Worm (Caenorhabditis elegans) whole organism, L4 larva: Measurements from ENCODE around the gene pals-22.

Experiments
- D1046.2 ChIP-seq: fragments of 200-800 bp; sonication (Bioruptor generic); IDR thresholded peaks from 2 replicates; pipeline ENCODE4 v1.3.6; 2022; ENCODE audit warnings: missing genetic modification characterization, missing compliant biosample characterization
- F26F4.8 ChIP-seq: fragments of 200-800 bp; sonication (Bioruptor generic); conservative IDR thresholded peaks from 2 replicates; pipeline ENCODE4 v1.3.6; 2022; ENCODE audit warnings: missing genetic modification characterization, missing compliant biosample characterization
- F44E2.7 ChIP-seq: fragments of 200-800 bp; sonication (Bioruptor generic); IDR thresholded peaks from 2 replicates; pipeline ENCODE4 v2.1.2; 2022; ENCODE audit warnings: missing genetic modification characterization, missing compliant biosample characterization
- R02D3.7 ChIP-seq: fragments of 150-350 bp; sonication (generic microtip); optimal IDR thresholded peaks from 3 replicates; lab custom pipeline; 2014; ENCODE audit warnings: missing biosample characterization, missing genetic modification characterization
- Y105C5A.15 ChIP-seq: fragments of 200-800 bp; sonication (Bioruptor generic); IDR thresholded peaks from 2 replicates; pipeline ENCODE4 v1.3.6; 2022; ENCODE audit warnings: missing genetic modification characterization, missing compliant biosample characterization
- Y75B8A.6 ChIP-seq: fragments of 200-800 bp; sonication (Bioruptor generic); IDR thresholded peaks from 2 replicates; pipeline ENCODE4 v1.3.6; 2022; ENCODE audit warnings: missing genetic modification reagents, missing genetic modification characterization, missing compliant biosample characterization
- ZK337.2 ChIP-seq: fragments of 200-800 bp; sonication (Bioruptor generic); IDR thresholded peaks from 2 replicates; pipeline ENCODE4 v1.3.6; 2022; ENCODE audit warnings: missing genetic modification reagents, missing genetic modification characterization, missing compliant biosample characterization
- ama-1 ChIP-seq: fragments of 150-350 bp; optimal IDR thresholded peaks from 2 replicates; lab custom pipeline; 2014; ENCODE audit warnings: inconsistent platforms, mixed read lengths
- ceh-32 ChIP-seq: sonication (generic microtip); optimal IDR thresholded peaks from 2 replicates; lab custom pipeline; 2016; ENCODE audit warnings: mild to moderate bottlenecking, missing genetic modification characterization, missing compliant biosample characterization; ENCODE audit not compliant: poor library complexity
- ceh-44 ChIP-seq: fragments of 200-800 bp; sonication (Bioruptor generic); IDR thresholded peaks from 2 replicates; pipeline ENCODE4 v1.3.6; 2022; ENCODE audit warnings: missing genetic modification reagents, missing genetic modification characterization, missing compliant biosample characterization
- ceh-82 ChIP-seq: sonication (generic microtip); optimal IDR thresholded peaks from 2 replicates; lab custom pipeline; 2017; ENCODE audit warnings: missing biosample characterization, missing genetic modification characterization
- cey-2 ChIP-seq: sonication (generic microtip); optimal IDR thresholded peaks from 3 replicates; lab custom pipeline; 2017; ENCODE audit warnings: missing genetic modification characterization, mild to moderate bottlenecking, missing compliant biosample characterization, antibody characterized with exemption, borderline replicate concordance; ENCODE audit not compliant: insufficient read depth
- ctbp-1 ChIP-seq: fragments of 200-800 bp; sonication (Bioruptor generic); IDR thresholded peaks from 2 replicates; pipeline ENCODE4 v1.3.6; 2022; ENCODE audit warnings: missing genetic modification reagents, missing genetic modification characterization, missing compliant biosample characterization
- daf-16 ChIP-seq, 3 experiments: sonication (generic microtip); optimal IDR thresholded peaks; 2 replicates each; lab custom pipeline; 2016 to 2017; ENCODE audit warnings: missing genetic modification characterization in 3 of 3, missing genetic modification reagents in 3 of 3, mild to moderate bottlenecking in 2 of 3, missing compliant biosample characterization in 2 of 3, missing biosample characterization in 1 of 3, moderate library complexity in 1 of 3
- dmd-8 ChIP-seq: fragments of 200-800 bp; sonication (Bioruptor generic); IDR thresholded peaks from 2 replicates; pipeline ENCODE4 v1.3.6; 2022; ENCODE audit warnings: missing genetic modification characterization, missing compliant biosample characterization
- dmd-9 ChIP-seq: fragments of 200-800 bp; sonication (Bioruptor generic); IDR thresholded peaks from 2 replicates; pipeline ENCODE4 v1.3.6; 2022; ENCODE audit warnings: missing genetic modification reagents, missing genetic modification characterization, missing compliant biosample characterization
- dve-1 ChIP-seq: sonication (generic microtip); optimal IDR thresholded peaks from 2 replicates; lab custom pipeline; 2017; ENCODE audit warnings: antibody characterized with exemption, mild to moderate bottlenecking, missing genetic modification characterization, missing compliant biosample characterization; ENCODE audit not compliant: insufficient read depth
- fkh-10 ChIP-seq: fragments of 150-350 bp; optimal IDR thresholded peaks from 2 replicates; lab custom pipeline; 2014; ENCODE audit warnings: missing biosample characterization, missing genetic modification reagents, missing genetic modification characterization
- hlh-30 ChIP-seq: sonication (generic microtip); optimal IDR thresholded peaks from 2 replicates; lab custom pipeline; 2017; ENCODE audit warnings: antibody characterized with exemption, mild to moderate bottlenecking, missing genetic modification characterization, missing compliant biosample characterization; ENCODE audit not compliant: insufficient read depth
- hmg-1.1 ChIP-seq: fragments of 200-800 bp; sonication (Bioruptor generic); IDR thresholded peaks from 2 replicates; pipeline ENCODE4 v1.3.6; 2022; ENCODE audit warnings: missing genetic modification reagents, missing genetic modification characterization, missing compliant biosample characterization
- lin-13 ChIP-seq: fragments of 150-350 bp; optimal IDR thresholded peaks from 2 replicates; lab custom pipeline; 2014; ENCODE audit warnings: missing biosample characterization, missing genetic modification reagents, missing genetic modification characterization
- lin-39 ChIP-seq: fragments of 150-350 bp; optimal IDR thresholded peaks from 2 replicates; lab custom pipeline; 2014; ENCODE audit warnings: missing biosample characterization, missing genetic modification reagents, missing genetic modification characterization
- lir-3 ChIP-seq: sonication (generic microtip); optimal IDR thresholded peaks from 2 replicates; lab custom pipeline; 2016; ENCODE audit warnings: mild to moderate bottlenecking, missing genetic modification characterization, missing compliant biosample characterization
- lsy-2 ChIP-seq, 2 experiments: fragments of 150-350 bp in 1 of 2; sonication (generic microtip) in 1 of 2; optimal IDR thresholded peaks; 2 replicates each; lab custom pipeline; 2014 to 2017; ENCODE audit warnings: missing biosample characterization in 2 of 2, missing genetic modification characterization in 2 of 2
- madf-9 ChIP-seq: fragments of 200-800 bp; sonication (Bioruptor generic); conservative IDR thresholded peaks from 2 replicates; pipeline ENCODE4 v1.3.6; 2022; ENCODE audit warnings: missing genetic modification reagents, missing genetic modification characterization, missing compliant biosample characterization
- mdl-1 ChIP-seq, 2 experiments: fragments of 150-350 bp in 1 of 2; sonication (generic microtip) in 1 of 2; optimal IDR thresholded peaks; 2 replicates each; lab custom pipeline; 2014 to 2017; ENCODE audit warnings: missing biosample characterization in 2 of 2, missing genetic modification characterization in 2 of 2
- mes-2 ChIP-seq: sonication (generic microtip); optimal IDR thresholded peaks from 2 replicates; lab custom pipeline; 2016; ENCODE audit warnings: missing genotype, mild to moderate bottlenecking, missing genetic modification characterization, missing compliant biosample characterization; ENCODE audit not compliant: poor library complexity, severe bottlenecking
- mxl-2 ChIP-seq: fragments of 200-800 bp; sonication (Bioruptor generic); conservative IDR thresholded peaks from 2 replicates; pipeline ENCODE4 v1.3.6; 2022; ENCODE audit warnings: missing genetic modification reagents, missing genetic modification characterization, missing compliant biosample characterization
- mxl-3 ChIP-seq: fragments of 200-800 bp; sonication (Bioruptor generic); optimal IDR thresholded peaks from 2 replicates; lab custom pipeline; 2018; ENCODE audit warnings: mild to moderate bottlenecking, missing genetic modification characterization, missing compliant biosample characterization
- nhr-25 ChIP-seq: sonication (generic microtip); optimal IDR thresholded peaks from 2 replicates; lab custom pipeline; 2017; ENCODE audit warnings: missing genetic modification characterization, mild to moderate bottlenecking, missing compliant biosample characterization, antibody characterized with exemption, moderate library complexity, borderline replicate concordance; ENCODE audit not compliant: insufficient read depth
- nhr-41 ChIP-seq: fragments of 200-800 bp; sonication (Bioruptor generic); IDR thresholded peaks from 2 replicates; pipeline ENCODE4 v1.3.6; 2022; ENCODE audit warnings: missing genetic modification reagents, missing genetic modification characterization, missing compliant biosample characterization
- nhr-6 ChIP-seq: fragments of 150-350 bp; optimal IDR thresholded peaks from 2 replicates; lab custom pipeline; 2014; ENCODE audit warnings: missing biosample characterization, missing genetic modification characterization
- php-3 ChIP-seq: fragments of 200-800 bp; sonication (Bioruptor generic); IDR thresholded peaks from 2 replicates; pipeline ENCODE4 v1.3.6; 2022; ENCODE audit warnings: missing genetic modification reagents, missing genetic modification characterization, missing compliant biosample characterization
- sdz-12 ChIP-seq: fragments of 200-800 bp; sonication (Bioruptor generic); optimal IDR thresholded peaks from 2 replicates; lab custom pipeline; 2018; ENCODE audit warnings: mild to moderate bottlenecking, missing genetic modification characterization, missing compliant biosample characterization
- set-16 ChIP-seq: fragments of 200-800 bp; sonication (Bioruptor generic); IDR thresholded peaks from 2 replicates; pipeline ENCODE4 v1.3.6; 2022; ENCODE audit warnings: missing genetic modification reagents, missing genetic modification characterization, missing compliant biosample characterization
- skn-1 ChIP-seq: fragments of 150-350 bp; optimal IDR thresholded peaks from 2 replicates; lab custom pipeline; 2014; ENCODE audit warnings: missing biosample characterization, missing genetic modification characterization
- snpc-4 ChIP-seq: fragments of 150-350 bp; optimal IDR thresholded peaks from 2 replicates; lab custom pipeline; 2014; ENCODE audit warnings: missing biosample characterization, missing genetic modification characterization
- spr-1 ChIP-seq: sonication (generic microtip); optimal IDR thresholded peaks from 2 replicates; lab custom pipeline; 2016; ENCODE audit warnings: mild to moderate bottlenecking, missing genetic modification characterization, missing compliant biosample characterization
- spr-3 ChIP-seq: fragments of 200-800 bp; sonication (Bioruptor generic); optimal IDR thresholded peaks from 2 replicates; lab custom pipeline; 2018; ENCODE audit warnings: mild to moderate bottlenecking, missing genetic modification characterization, missing compliant biosample characterization
- unc-130 ChIP-seq: sonication (generic microtip); optimal IDR thresholded peaks from 2 replicates; lab custom pipeline; 2016; ENCODE audit warnings: missing genetic modification reagents, missing genetic modification characterization, missing compliant biosample characterization
- unc-62 ChIP-seq, 3 experiments: fragments of 150-350 bp in 1 of 3; sonication (generic microtip); optimal IDR thresholded peaks in 2 of 3; peaks in 1 of 3; 1 replicate in 1 of 3; 2 replicates in 2 of 3; lab custom pipeline; 2014 to 2017; ENCODE audit warnings: missing biosample characterization in 3 of 3, missing genetic modification characterization in 3 of 3, missing genetic modification reagents in 3 of 3, missing genotype in 1 of 3
- vab-7 ChIP-seq: fragments of 200-800 bp; sonication (Bioruptor generic); IDR thresholded peaks from 2 replicates; pipeline ENCODE4 v1.3.6; 2022; ENCODE audit warnings: missing genetic modification reagents, missing genetic modification characterization, missing compliant biosample characterization
- zfp-2 ChIP-seq: sonication (generic microtip); optimal IDR thresholded peaks from 2 replicates; lab custom pipeline; 2016; ENCODE audit warnings: mild to moderate bottlenecking, missing genetic modification characterization, missing compliant biosample characterization
- zfp-3 ChIP-seq: fragments of 200-800 bp; sonication (Bioruptor generic); conservative IDR thresholded peaks from 2 replicates; pipeline ENCODE4 v1.3.6; 2022; ENCODE audit warnings: missing genetic modification reagents, missing genetic modification characterization, missing compliant biosample characterization
- ztf-11 ChIP-seq: fragments of 150-350 bp; optimal IDR thresholded peaks from 2 replicates; lab custom pipeline; 2014; ENCODE audit warnings: missing biosample characterization, missing genetic modification characterization

Gene pals-22

DNA sequence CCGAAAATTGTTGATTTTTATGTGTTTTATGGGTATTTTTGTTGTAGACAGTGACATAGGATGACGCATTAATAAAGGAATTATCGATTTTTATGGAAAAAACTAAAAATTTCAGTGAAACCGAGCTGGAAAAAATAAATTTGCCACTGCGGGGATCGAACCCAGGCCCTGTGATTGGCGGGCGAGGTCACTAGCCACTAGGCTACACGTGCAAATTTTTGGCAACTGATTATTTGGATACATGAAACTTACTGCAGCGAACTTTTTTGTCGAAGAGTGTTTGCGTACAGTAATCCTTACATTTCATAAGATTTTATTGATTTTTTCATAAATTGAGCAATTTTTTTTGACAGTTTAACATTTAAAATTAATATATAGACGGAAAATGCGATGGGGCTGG is 43.1 kb upstream of the pals-22 start (continued):
- peak; percentile 72 for TF ChIP-seq mes-2 (tag; lab: Kevin White, UChicago)
- TF ChIP-seq F26F4.8 = peak; percentile 66; the same call in 1 of the 2 replicates
- no peak for TF ChIP-seq zfp-2 (tag; lab: Kevin White, UChicago)
- 0 out of 2 replicates have a peak, but pooled peaks have one; percentile 55 for TF ChIP-seq dmd-9 (GFP tag; lab: Robert Waterston, UW)
- TF ChIP-seq cey-2 (tag; lab: Kevin White, UChicago) = no peak
- no peak for TF ChIP-seq skn-1 (tag; lab: Kevin White, UChicago)
- peak; percentile 82; the same call in 1 of the 2 replicates for TF ChIP-seq F44E2.7
- TF ChIP-seq nhr-6 (tag; lab: Kevin White, UChicago) = no peak
- no peak for TF ChIP-seq ceh-82 (tag; lab: Kevin White, UChicago)
- no peak for TF ChIP-seq set-16 (GFP tag; lab: Robert Waterston, UW)
- no peak for TF ChIP-seq mxl-2 (GFP tag; lab: Robert Waterston, UW)
- no peak for TF ChIP-seq sdz-12 (GFP tag; lab: Kevin White, UChicago)
- TF ChIP-seq ZK337.2 (GFP tag; lab: Robert Waterston, UW) = no peak
- TF ChIP-seq Y105C5A.15 (GFP tag; lab: Robert Waterston, UW) = peak; percentile 78; the same call in 1 of the 2 replicates
- TF ChIP-seq, all 104 proteins: peak for 54

DNA sequence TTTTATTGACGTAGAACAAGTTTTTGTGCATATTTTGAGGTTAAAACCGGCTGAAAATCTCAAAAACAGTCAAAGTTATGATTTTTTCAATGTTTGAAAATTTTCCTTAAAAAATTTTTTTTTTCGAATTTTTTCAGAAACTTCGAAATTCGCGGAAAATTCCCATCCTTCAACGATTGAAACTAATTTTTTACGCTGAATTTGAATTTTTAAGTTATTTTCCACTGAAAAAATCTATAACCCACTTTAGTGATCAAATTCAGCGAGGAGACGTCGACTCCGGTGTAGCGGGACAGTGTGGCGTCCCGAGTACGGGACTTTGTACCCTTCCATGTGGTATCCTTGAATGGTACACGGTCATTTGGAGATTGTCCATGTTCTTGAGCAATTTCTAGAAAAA is 40.0 kb upstream of the pals-22 start:
- TF ChIP-seq spr-3 (GFP tag; lab: Kevin White, UChicago) (no peak), mxl-2 (GFP tag; lab: Robert Waterston, UW) (no peak), php-3 (GFP tag; lab: Robert Waterston, UW) (no peak)

DNA sequence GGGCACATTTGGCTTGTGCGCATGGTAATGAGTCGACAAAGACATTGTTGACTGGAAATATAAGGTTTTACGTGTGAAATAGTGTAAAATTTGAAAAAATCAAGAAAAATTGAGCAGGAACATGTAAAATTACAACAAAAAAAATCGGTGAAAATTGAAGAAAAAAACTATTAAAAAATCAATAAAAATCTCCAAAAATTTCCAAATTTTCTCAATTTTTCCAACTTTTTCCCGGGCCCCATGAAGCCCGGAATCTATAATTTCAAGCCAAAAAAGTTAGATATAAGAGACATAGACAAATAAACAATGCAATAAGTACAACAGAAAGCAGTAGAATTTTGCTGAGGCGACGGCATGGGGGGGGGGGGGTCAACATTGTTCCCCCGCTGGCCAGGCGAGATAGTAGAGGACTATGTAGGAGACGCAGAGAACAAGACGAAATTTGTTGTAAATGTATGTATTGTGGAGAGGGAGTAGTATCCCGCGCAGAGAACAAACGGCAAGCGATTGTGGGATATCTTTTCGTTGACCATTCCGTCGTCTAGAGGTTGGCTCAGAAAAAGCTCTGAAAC is 37.4 kb upstream of the pals-22 start, which contains the start of gene pat-4:
pat-4 (minus strand) TSS at position 51 of the 572 bp plus-strand sequence.
- TF ChIP-seq D1046.2 (GFP tag; lab: Robert Waterston, UW) = no peak
- no peak for TF ChIP-seq daf-16 (GFP tag; optimal IDR thresholded peaks at IDR 0.05; lab: Kevin White, UChicago)
- peak; percentile 21 for TF ChIP-seq daf-16 (tag; optimal IDR thresholded peaks at IDR 0.05; lab: Kevin White, UChicago)
- peak in 1 of 2 experiments; percentile 55 for TF ChIP-seq unc-62 (GFP tag; optimal IDR thresholded peaks at IDR 0.05 in 1 of 2; lab: Kevin White, UChicago)
- no peak for TF ChIP-seq unc-62 (tag; optimal IDR thresholded peaks at IDR 0.05; lab: Kevin White, UChicago)
- 0 out of 2 replicates have a peak, but pooled peaks have one; percentile 28 for TF ChIP-seq dmd-8 (GFP tag; lab: Robert Waterston, UW)
- no peak for TF ChIP-seq ceh-44
- TF ChIP-seq spr-1 (tag; lab: Kevin White, UChicago) = no peak
- peak; percentile 64 for TF ChIP-seq mxl-3
- TF ChIP-seq zfp-3 = no peak
- no peak for TF ChIP-seq lir-3
- no peak for TF ChIP-seq set-16 (GFP tag; lab: Robert Waterston, UW)
- TF ChIP-seq nhr-25 (tag; lab: Kevin White, UChicago) = no peak
- TF ChIP-seq fkh-10 (GFP tag; lab: Kevin White, UChicago) = no peak
- TF ChIP-seq lsy-2 (tag; optimal IDR thresholded peaks at IDR 0.05; lab: Kevin White, UChicago) = peak in 1 of 2 experiments; percentile 36
- peak; percentile 22 for TF ChIP-seq dve-1 (tag; lab: Kevin White, UChicago)
- peak; percentile 91 for TF ChIP-seq hmg-1.1
- no peak for TF ChIP-seq Y75B8A.6 (GFP tag; lab: Robert Waterston, UW)
- TF ChIP-seq hlh-30 (tag; lab: Kevin White, UChicago) = no peak
- TF ChIP-seq R02D3.7 = no peak
- no peak for TF ChIP-seq ceh-32 (tag; lab: Kevin White, UChicago)
- no peak for TF ChIP-seq snpc-4 (tag; lab: Kevin White, UChicago)
- TF ChIP-seq ama-1 (lab: Kevin White, UChicago) = no peak
- peak in 1 of 2 experiments; percentile 39 for TF ChIP-seq mdl-1 (tag; optimal IDR thresholded peaks at IDR 0.05; lab: Kevin White, UChicago)
- TF ChIP-seq unc-130 = no peak
- TF ChIP-seq lin-13 (GFP tag; lab: Kevin White, UChicago) = no peak
- no peak for TF ChIP-seq ztf-11
- TF ChIP-seq vab-7 (GFP tag; lab: Robert Waterston, UW) = no peak
- no peak for TF ChIP-seq lin-39
- TF ChIP-seq nhr-41 (GFP tag; lab: Robert Waterston, UW) = no peak
- no peak for TF ChIP-seq madf-9 (GFP tag; lab: Robert Waterston, UW)
- no peak for TF ChIP-seq ctbp-1 (GFP tag; lab: Robert Waterston, UW)
